Fruit fly (Drosophila melanogaster): ENCODE data around the gene Eig71Ee.
A peak's percentile ranks its signal among the peaks of the same experiment; 100 is the strongest.

Eig71Ee gene

DNA sequence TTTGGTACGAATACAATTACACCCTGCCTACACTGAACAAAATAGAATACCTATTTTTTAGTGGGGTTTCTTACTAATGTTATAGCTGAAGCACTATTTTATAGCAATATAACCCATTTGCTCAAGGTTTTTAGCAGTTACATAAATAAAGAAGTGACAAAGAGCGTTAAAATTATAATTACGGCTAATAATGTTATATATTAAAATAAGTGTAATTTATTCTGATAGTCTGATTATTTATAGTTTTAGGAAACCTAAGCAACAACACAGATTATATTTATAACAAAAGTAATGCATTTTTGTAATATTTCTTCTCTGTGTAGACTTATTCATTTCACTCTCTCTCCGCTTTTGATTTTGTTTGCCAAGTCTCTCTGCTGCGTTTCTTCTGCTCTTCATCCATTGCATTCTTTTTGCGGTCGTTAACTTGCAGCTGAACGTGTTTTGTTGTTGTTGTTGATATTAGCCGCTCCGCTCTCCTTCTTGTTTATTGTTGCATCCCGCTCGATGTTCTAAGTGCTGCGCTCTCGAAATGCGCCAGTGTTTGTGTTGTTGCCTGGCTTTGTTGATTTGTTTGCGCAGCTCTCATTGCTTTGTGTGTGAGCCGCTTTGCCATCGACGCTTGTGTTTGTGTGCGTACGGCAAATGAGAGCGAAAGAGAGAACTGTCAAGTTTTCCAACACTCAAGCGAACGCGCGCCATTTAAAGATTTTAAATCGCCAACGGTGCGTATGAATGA, 30.0 kb downstream of the Eig71Ee start (continued):
- peak; percentile 65 for TF ChIP-seq HLHmδ (GFP tag; optimal IDR thresholded peaks at IDR 0.05)
- no peak for TF ChIP-seq p53 (GFP tag; optimal IDR thresholded peaks at IDR 0.05)
- TF ChIP-seq btn (GFP tag; optimal IDR thresholded peaks at IDR 0.05): no peak
- no peak for TF ChIP-seq zen2 (GFP tag; IDR thresholded peaks at IDR 0.05; ENCODE audit: partially characterized antibody)
- peak; percentile 31; the same call in 1 of the 2 replicates for TF ChIP-seq Taf1 (GFP tag; IDR thresholded peaks at IDR 0.05)
- TF ChIP-seq CG10979 (tag; optimal IDR thresholded peaks at IDR 0.05): peak; percentile 96
- peak; percentile 1 for TF ChIP-seq CHES-1-like (GFP tag; optimal IDR thresholded peaks at IDR 0.05)
- no peak for TF ChIP-seq CG16813 (GFP tag; IDR thresholded peaks at IDR 0.05; ENCODE audit: partially characterized antibody)
- TF ChIP-seq ap (GFP tag; IDR thresholded peaks at IDR 0.05): peak; percentile 74
- peak; percentile 29; the same call in 1 of the 2 replicates for TF ChIP-seq CG43689 (GFP tag; IDR thresholded peaks at IDR 0.05)
- TF ChIP-seq lov (optimal IDR thresholded peaks at IDR 0.05): no peak
- 0 out of 3 replicates have a peak, but pooled peaks have one; percentile 19 for TF ChIP-seq lov (GFP tag; IDR thresholded peaks at IDR 0.05)
- TF ChIP-seq sima (GFP tag; optimal IDR thresholded peaks at IDR 0.05): no peak
- TF ChIP-seq HLH54F (GFP tag; optimal IDR thresholded peaks at IDR 0.05): no peak
- peak; percentile 90 for TF ChIP-seq lab (GFP tag; optimal IDR thresholded peaks at IDR 0.05)
- TF ChIP-seq CG15011 (GFP tag; optimal IDR thresholded peaks at IDR 0.05): peak; percentile 88
- peak; percentile 88 for TF ChIP-seq CG32532 (GFP tag; IDR thresholded peaks at IDR 0.05)
- TF ChIP-seq CG4282 (GFP tag; optimal IDR thresholded peaks at IDR 0.05): no peak
- TF ChIP-seq Side (GFP tag; optimal IDR thresholded peaks at IDR 0.05): no peak
- peak; percentile 88 for TF ChIP-seq Hmr (GFP tag; optimal IDR thresholded peaks at IDR 0.05)
- peak; percentile 96 for TF ChIP-seq CG18262 (tag; optimal IDR thresholded peaks at IDR 0.05)
- peak; percentile 65 for TF ChIP-seq gsb (GFP tag; IDR thresholded peaks at IDR 0.05)
- peak; percentile 91 for TF ChIP-seq CG3838 (GFP tag; optimal IDR thresholded peaks at IDR 0.05)
- no peak for TF ChIP-seq prd (optimal IDR thresholded peaks at IDR 0.05)
- TF ChIP-seq prd (GFP tag; IDR thresholded peaks at IDR 0.05): peak; percentile 88
- peak; percentile 77 for TF ChIP-seq CG3847 (GFP tag; IDR thresholded peaks at IDR 0.05)
- TF ChIP-seq CG14710 (tag; optimal IDR thresholded peaks at IDR 0.05): peak; percentile 94
- peak; percentile 95 for TF ChIP-seq CG2712 (tag; optimal IDR thresholded peaks at IDR 0.05)
- TF ChIP-seq Blimp-1 (GFP tag; optimal IDR thresholded peaks at IDR 0.05): peak; percentile 95
- TF ChIP-seq BEAF-32 (GFP tag; optimal IDR thresholded peaks at IDR 0.05): no peak
- peak; percentile 83 for TF ChIP-seq Hand (GFP tag; optimal IDR thresholded peaks at IDR 0.05)
- no peak for TF ChIP-seq inv (GFP tag; IDR thresholded peaks at IDR 0.05; ENCODE audit: partially characterized antibody)
- peak; percentile 75 for TF ChIP-seq CG4328 (GFP tag; optimal IDR thresholded peaks at IDR 0.05)
- TF ChIP-seq mam (GFP tag; optimal IDR thresholded peaks at IDR 0.05): peak; percentile 55
- TF ChIP-seq CG30431 (GFP tag; optimal IDR thresholded peaks at IDR 0.05): peak; percentile 75
- peak; percentile 92 for TF ChIP-seq CG9727 (GFP tag; optimal IDR thresholded peaks at IDR 0.05)
- peak; percentile 93 for TF ChIP-seq lmd (GFP tag; IDR thresholded peaks at IDR 0.05)
- no peak for TF ChIP-seq Rx (GFP tag; IDR thresholded peaks at IDR 0.05)
- peak; percentile 57 for TF ChIP-seq CG4617 (GFP tag; optimal IDR thresholded peaks at IDR 0.05; ENCODE audit: borderline replicate concordance)
- no peak for TF ChIP-seq CG14860 (GFP tag; IDR thresholded peaks at IDR 0.05; ENCODE audit: partially characterized antibody)
- peak; percentile 42; the same call in 1 of the 2 replicates for TF ChIP-seq Awh (GFP tag; IDR thresholded peaks at IDR 0.05)
- TF ChIP-seq hkb (optimal IDR thresholded peaks at IDR 0.05): no peak
- peak; percentile 88 for TF ChIP-seq hkb (GFP tag; IDR thresholded peaks at IDR 0.05)
- peak; percentile 74 for TF ChIP-seq jing (GFP tag; optimal IDR thresholded peaks at IDR 0.05)
- TF ChIP-seq pho (GFP tag; optimal IDR thresholded peaks at IDR 0.05): no peak
- peak; percentile 88 for TF ChIP-seq tgo (GFP tag; IDR thresholded peaks at IDR 0.05)
- peak; percentile 94 for TF ChIP-seq CG9437 (GFP tag; optimal IDR thresholded peaks at IDR 0.05)
- peak; percentile 83 for TF ChIP-seq CG6765 (GFP tag; optimal IDR thresholded peaks at IDR 0.05)
- TF ChIP-seq CG2875 (GFP tag; optimal IDR thresholded peaks at IDR 0.05): peak; percentile 89
- TF ChIP-seq CG1647 (GFP tag; optimal IDR thresholded peaks at IDR 0.05): peak; percentile 21
